Fruit fly (Drosophila melanogaster) whole organism, embryonic: ENCODE data around the gene CG32483.

ENCODE experiments used
- Bgb ChIP-seq: fragments of 200-800 bp; sonication (Bioruptor generic); IDR thresholded peaks from 2 replicates; pipeline ENCODE4 v1.3.6; 2022; ENCODE audit warnings: missing biosample characterization, missing genetic modification characterization; ENCODE audit not compliant: partially characterized antibody
- CG10431 ChIP-seq: fragments of 200-800 bp; sonication (Bioruptor generic); optimal IDR thresholded peaks from 3 replicates; lab custom pipeline; 2018; ENCODE audit warnings: missing biosample characterization, mild to moderate bottlenecking, missing genetic modification characterization
- CG12104 ChIP-seq: fragments of 200-800 bp; sonication (Bioruptor generic); optimal IDR thresholded peaks from 3 replicates; lab custom pipeline; 2016; ENCODE audit warnings: missing biosample characterization, missing genetic modification characterization
- CG12219 ChIP-seq: fragments of 200-800 bp; sonication (Bioruptor generic); optimal IDR thresholded peaks from 3 replicates; lab custom pipeline; 2018; ENCODE audit warnings: missing biosample characterization, mild to moderate bottlenecking, missing genetic modification characterization
- CG12659 ChIP-seq: fragments of 200-800 bp; sonication (Bioruptor generic); optimal IDR thresholded peaks from 3 replicates; lab custom pipeline; 2017; ENCODE audit warnings: mild to moderate bottlenecking, missing biosample characterization, missing genetic modification reagents, missing genetic modification characterization
- CG13775 ChIP-seq: fragments of 200-800 bp; sonication (Bioruptor generic); optimal IDR thresholded peaks from 3 replicates; lab custom pipeline; 2017; ENCODE audit warnings: missing biosample characterization, mild to moderate bottlenecking, missing genetic modification characterization
- CG13894 ChIP-seq: fragments of 200-800 bp; sonication (Bioruptor generic); optimal IDR thresholded peaks from 3 replicates; lab custom pipeline; 2018; ENCODE audit warnings: missing biosample characterization, mild to moderate bottlenecking, missing genetic modification characterization, moderate library complexity
- CG14014 ChIP-seq: fragments of 200-800 bp; sonication (Bioruptor generic); IDR thresholded peaks from 2 replicates; pipeline ENCODE4 v1.3.6; 2022; ENCODE audit warnings: missing biosample characterization, missing genetic modification characterization
- CG14965 ChIP-seq: fragments of 200-800 bp; sonication (Bioruptor generic); optimal IDR thresholded peaks from 2 replicates; lab custom pipeline; 2016; ENCODE audit warnings: missing biosample characterization, missing genetic modification characterization, borderline replicate concordance
- CG16779 ChIP-seq: fragments of 200-800 bp; sonication (Bioruptor generic); IDR thresholded peaks from 2 replicates; pipeline ENCODE4 v1.3.6; 2022; ENCODE audit warnings: missing biosample characterization, missing genetic modification characterization
- CG17912 ChIP-seq: fragments of 200-800 bp; sonication (Bioruptor generic); optimal IDR thresholded peaks from 2 replicates; lab custom pipeline; 2018; ENCODE audit warnings: missing biosample characterization, mild to moderate bottlenecking, missing genetic modification characterization
- CG2120 ChIP-seq: fragments of 200-800 bp; sonication (Bioruptor generic); optimal IDR thresholded peaks from 3 replicates; lab custom pipeline; 2016; ENCODE audit warnings: missing biosample characterization, missing genetic modification characterization
- CG30020 ChIP-seq: fragments of 200-800 bp; optimal IDR thresholded peaks from 2 replicates; lab custom pipeline; 2019; ENCODE audit warnings: missing biosample characterization, mild to moderate bottlenecking, missing genetic modification characterization, moderate library complexity
- CG3163 ChIP-seq: fragments of 200-800 bp; sonication (Bioruptor generic); optimal IDR thresholded peaks from 3 replicates; lab custom pipeline; 2016; ENCODE audit warnings: missing biosample characterization, missing genetic modification characterization
- CG3726 ChIP-seq: fragments of 200-800 bp; sonication (Bioruptor generic); IDR thresholded peaks from 3 replicates; pipeline ENCODE4, ENCODE4 v1.3.6; 2022; ENCODE audit warnings: missing biosample characterization, missing genetic modification characterization
- CG3838 ChIP-seq: fragments of 200-800 bp; sonication (Bioruptor generic); optimal IDR thresholded peaks from 3 replicates; lab custom pipeline; 2016; ENCODE audit warnings: missing biosample characterization, missing genetic modification characterization
- CG6791 ChIP-seq: fragments of 200-800 bp; sonication (Bioruptor generic); IDR thresholded peaks from 3 replicates; pipeline ENCODE4 v1.3.6; 2022; ENCODE audit warnings: missing biosample characterization, missing genetic modification characterization; ENCODE audit not compliant: partially characterized antibody
- CG7357 ChIP-seq: fragments of 200-800 bp; sonication (Bioruptor generic); IDR thresholded peaks from 3 replicates; pipeline ENCODE4 v1.3.6; 2022; ENCODE audit warnings: missing biosample characterization, missing genetic modification characterization
- CG7928 ChIP-seq: fragments of 200-800 bp; sonication (Bioruptor generic); optimal IDR thresholded peaks from 2 replicates; lab custom pipeline; 2017; ENCODE audit warnings: missing biosample characterization, mild to moderate bottlenecking, missing genetic modification characterization
- CG7987 ChIP-seq: fragments of 200-800 bp; sonication (Bioruptor generic); optimal IDR thresholded peaks from 2 replicates; lab custom pipeline; 2018; ENCODE audit warnings: missing biosample characterization, mild to moderate bottlenecking, missing genetic modification characterization, moderate library complexity
- CG8944 ChIP-seq: fragments of 200-800 bp; sonication (Bioruptor generic); optimal IDR thresholded peaks from 3 replicates; lab custom pipeline; 2016; ENCODE audit warnings: missing biosample characterization, missing genetic modification characterization
- Deaf1 ChIP-seq: fragments of 200-800 bp; optimal IDR thresholded peaks from 3 replicates; lab custom pipeline; 2019; ENCODE audit warnings: missing biosample characterization, mild to moderate bottlenecking, missing genetic modification characterization, moderate library complexity
- Dref ChIP-seq: fragments of 200-800 bp; sonication (Bioruptor generic); IDR thresholded peaks from 2 replicates; pipeline ENCODE4 v1.3.6; 2022; ENCODE audit warnings: missing biosample characterization, missing genetic modification characterization
- Fer2 ChIP-seq: fragments of 200-800 bp; sonication (Bioruptor generic); optimal IDR thresholded peaks from 2 replicates; lab custom pipeline; 2018; ENCODE audit warnings: missing biosample characterization, mild to moderate bottlenecking, missing genetic modification characterization, moderate library complexity
- Hr3 ChIP-seq: fragments of 200-800 bp; sonication (Bioruptor generic); optimal IDR thresholded peaks from 3 replicates; lab custom pipeline; 2016; ENCODE audit warnings: missing biosample characterization, missing genetic modification characterization
- MBD-R2 ChIP-seq: fragments of 200-800 bp; sonication (Bioruptor generic); IDR thresholded peaks from 2 replicates; pipeline ENCODE4 v1.3.6; 2022; ENCODE audit warnings: missing biosample characterization, missing genetic modification characterization
- Med ChIP-seq: fragments of 200-800 bp; sonication (Bioruptor generic); peaks from one replicate; lab custom pipeline; 2016; ENCODE audit warnings: missing biosample characterization, missing genetic modification characterization, mild to moderate bottlenecking, inconsistent platforms, moderate library complexity
- NC2β ChIP-seq: fragments of 200-800 bp; sonication (Bioruptor generic); optimal IDR thresholded peaks from 2 replicates; lab custom pipeline; 2016; ENCODE audit warnings: missing biosample characterization, missing genetic modification characterization
- Nf-YC ChIP-seq: fragments of 200-800 bp; optimal IDR thresholded peaks from 3 replicates; lab custom pipeline; 2019; ENCODE audit warnings: missing biosample characterization, mild to moderate bottlenecking, missing genetic modification characterization, moderate library complexity
- NfI ChIP-seq: fragments of 200-800 bp; sonication (Bioruptor generic); optimal IDR thresholded peaks from 3 replicates; lab custom pipeline; 2018; ENCODE audit warnings: missing biosample characterization, mild to moderate bottlenecking, missing genetic modification characterization, moderate library complexity
- Ravus ChIP-seq: fragments of 200-800 bp; sonication (Bioruptor generic); IDR thresholded peaks from 2 replicates; pipeline ENCODE4 v1.3.6; 2022; ENCODE audit warnings: missing biosample characterization, missing genetic modification characterization
- Taf1 ChIP-seq: fragments of 200-800 bp; sonication (Bioruptor generic); IDR thresholded peaks from 2 replicates; pipeline ENCODE4 v1.3.6; 2022; ENCODE audit warnings: missing biosample characterization, missing genetic modification characterization
- bab2 ChIP-seq: fragments of 200-800 bp; sonication (Bioruptor generic); optimal IDR thresholded peaks from 2 replicates; lab custom pipeline; 2016; ENCODE audit warnings: missing biosample characterization, missing genetic modification characterization
- chinmo ChIP-seq: fragments of 200-800 bp; sonication (Bioruptor generic); IDR thresholded peaks from 4 replicates; pipeline ENCODE4 v1.3.6; 2022; ENCODE audit warnings: missing biosample characterization, missing genetic modification characterization; ENCODE audit not compliant: partially characterized antibody
- corto ChIP-seq: fragments of 200-800 bp; sonication (Bioruptor generic); optimal IDR thresholded peaks from 2 replicates; lab custom pipeline; 2016; ENCODE audit warnings: missing biosample characterization, mild to moderate bottlenecking, missing genetic modification characterization, moderate library complexity
- crc ChIP-seq: fragments of 200-800 bp; sonication (Bioruptor generic); optimal IDR thresholded peaks from 2 replicates; lab custom pipeline; 2016; ENCODE audit warnings: missing biosample characterization, missing genetic modification characterization
- da ChIP-seq: fragments of 200-800 bp; sonication (Bioruptor generic); optimal IDR thresholded peaks from 2 replicates; lab custom pipeline; 2016; ENCODE audit warnings: missing biosample characterization, missing genetic modification characterization
- grn ChIP-seq: fragments of 200-800 bp; sonication (Bioruptor generic); optimal IDR thresholded peaks from 3 replicates; lab custom pipeline; 2017; ENCODE audit warnings: missing biosample characterization, missing genetic modification characterization
- h ChIP-seq: fragments of >200 bp; optimal IDR thresholded peaks from 2 replicates; lab custom pipeline; 2017
- lilli ChIP-seq: fragments of 200-800 bp; sonication (Bioruptor generic); optimal IDR thresholded peaks from 3 replicates; lab custom pipeline; 2016; ENCODE audit warnings: missing biosample characterization, missing genetic modification characterization
- nerfin-2 ChIP-seq: fragments of 200-800 bp; sonication (Bioruptor generic); IDR thresholded peaks from 2 replicates; pipeline ENCODE4 v1.3.6; 2022; ENCODE audit warnings: missing biosample characterization, missing genetic modification characterization; ENCODE audit not compliant: partially characterized antibody
- prd ChIP-seq, 3 experiments: fragments of >200 bp in 2 of 3; fragments of 200-800 bp in 1 of 3; sonication (Bioruptor generic) in 1 of 3; optimal IDR thresholded peaks in 2 of 3; IDR thresholded peaks in 1 of 3; 2 replicates in 2 of 3; 3 replicates in 1 of 3; pipeline versions ENCODE4 v1.3.6 to Lab custom; 2017 to 2022; ENCODE audit warnings: missing biosample characterization in 1 of 3, missing genetic modification characterization in 1 of 3
- schlank ChIP-seq: fragments of 200-800 bp; sonication (Bioruptor generic); optimal IDR thresholded peaks from 2 replicates; lab custom pipeline; 2018; ENCODE audit warnings: missing biosample characterization, mild to moderate bottlenecking, missing genetic modification characterization
- scrt ChIP-seq: fragments of 200-800 bp; sonication (Bioruptor generic); optimal IDR thresholded peaks from 2 replicates; lab custom pipeline; 2018; ENCODE audit warnings: missing biosample characterization, mild to moderate bottlenecking, missing genetic modification characterization, moderate library complexity
- slp2 ChIP-seq: fragments of 200-800 bp; sonication (Bioruptor generic); optimal IDR thresholded peaks from 2 replicates; lab custom pipeline; 2016; ENCODE audit warnings: missing biosample characterization, missing genetic modification characterization
- sob ChIP-seq: fragments of 200-800 bp; sonication (Bioruptor generic); IDR thresholded peaks from 2 replicates; pipeline ENCODE4 v1.3.6; 2022; ENCODE audit warnings: missing biosample characterization, missing genetic modification characterization
- tna ChIP-seq: fragments of 200-800 bp; sonication (Bioruptor generic); IDR thresholded peaks from 2 replicates; pipeline ENCODE4 v1.3.6; 2022; ENCODE audit warnings: missing biosample characterization, missing genetic modification characterization; ENCODE audit not compliant: partially characterized antibody
- tx ChIP-seq: fragments of 200-800 bp; sonication (Bioruptor generic); optimal IDR thresholded peaks from 2 replicates; lab custom pipeline; 2016; ENCODE audit warnings: missing biosample characterization, missing genetic modification characterization
- zf30C ChIP-seq: fragments of 200-800 bp; sonication (Bioruptor generic); optimal IDR thresholded peaks from 3 replicates; lab custom pipeline; 2018; ENCODE audit warnings: missing biosample characterization, mild to moderate bottlenecking, missing genetic modification characterization

The CG32483 gene

dm6 chr3L:640324-640974 lies 49.4 kb downstream of the CG32483 start (continued):
- TF ChIP-seq CG13894 (tag; lab: Kevin White, UChicago) (peak; percentile 6), lilli (GFP tag; lab: Kevin White, UChicago) (peak; percentile 80), CG17912 (GFP tag; lab: Kevin White, UChicago) (no peak), grn (GFP tag; lab: Kevin White, UChicago) (peak; percentile 16), tna (no peak), da (peak; percentile 45), Taf1 (no peak), prd (optimal IDR thresholded peaks at IDR 0.05; lab: Kevin White, UChicago) (no peak), prd (GFP tag; IDR thresholded peaks at IDR 0.05; lab: Robert Waterston, UW) (peak; percentile 88), Hr3 (GFP tag; lab: Kevin White, UChicago) (peak; percentile 82), CG16779 (no peak), CG30020 (peak; percentile 47), CG3838 (GFP tag; lab: Kevin White, UChicago) (no peak), zf30C (GFP tag; lab: Kevin White, UChicago) (peak; percentile 99), CG12219 (GFP tag; lab: Kevin White, UChicago) (peak; percentile 77), CG14014 (GFP tag; lab: Robert Waterston, UW) (peak; percentile 48), CG6791 (0 out of 3 replicates have a peak, but pooled peaks have one; percentile 54), h (lab: Kevin White, UChicago) (no peak), MBD-R2 (GFP tag; lab: Robert Waterston, UW) (peak; percentile 57), CG12659 (GFP tag; lab: Kevin White, UChicago) (peak; percentile 81), CG12104 (GFP tag; lab: Kevin White, UChicago) (peak; percentile 61), CG7987 (GFP tag; lab: Kevin White, UChicago) (peak; percentile 1), schlank (tag; lab: Kevin White, UChicago) (peak; percentile 29), nerfin-2 (GFP tag; lab: Robert Waterston, UW) (no peak), CG2120 (GFP tag; lab: Kevin White, UChicago) (peak; percentile 70), NfI (GFP tag; lab: Kevin White, UChicago) (peak; percentile 76), CG13775 (GFP tag; lab: Kevin White, UChicago) (peak; percentile 86), slp2 (GFP tag; lab: Kevin White, UChicago) (peak; percentile 75), CG3163 (GFP tag; lab: Kevin White, UChicago) (peak; percentile 64), CG7928 (GFP tag; lab: Kevin White, UChicago) (peak; percentile 33), CG7357 (GFP tag; lab: Robert Waterston, UW) (peak; percentile 37; the same call in 1 of the 3 replicates), tx (GFP tag; lab: Kevin White, UChicago) (peak; percentile 67), Deaf1 (tag; lab: Kevin White, UChicago) (no peak), Med (GFP tag; lab: Kevin White, UChicago) (peak; percentile 96), corto (GFP tag; lab: Kevin White, UChicago) (peak; percentile 75), CG3726 (GFP tag; lab: Robert Waterston, UW) (peak; percentile 59; the same call in 1 of the 3 replicates), sob (GFP tag; lab: Robert Waterston, UW) (peak; percentile 67), chinmo (GFP tag; lab: Robert Waterston, UW) (no peak), CG8944 (GFP tag; lab: Kevin White, UChicago) (peak; percentile 77), Fer2 (tag; lab: Kevin White, UChicago) (no peak), bab2 (GFP tag; lab: Kevin White, UChicago) (peak; percentile 86), Bgb (GFP tag; lab: Robert Waterston, UW) (0 out of 2 replicates have a peak, but pooled peaks have one; percentile 15), Ravus (GFP tag; lab: Robert Waterston, UW) (no peak; the same call in none of the 2 replicates), NC2β (peak; percentile 81), scrt (GFP tag; lab: Kevin White, UChicago) (peak; percentile 65), crc (peak; percentile 73), CG14965 (GFP tag; lab: Kevin White, UChicago) (peak; percentile 71), CG10431 (GFP tag; lab: Kevin White, UChicago) (peak; percentile 73), Nf-YC (tag; lab: Kevin White, UChicago) (peak; percentile 16), Dref (GFP tag; lab: Robert Waterston, UW) (no peak)
